Fruit fly (Drosophila melanogaster) whole organism: ENCODE data around the gene SLIRP1.

Experiments used
- Dll ChIP-seq: fragments of >200 bp; optimal IDR thresholded peaks from 2 replicates; lab custom pipeline; 2017
- psq ChIP-seq: fragments of >200 bp; optimal IDR thresholded peaks from 2 replicates; lab custom pipeline; 2017
- usp ChIP-seq: fragments of >200 bp; optimal IDR thresholded peaks from 2 replicates; lab custom pipeline; 2017; ENCODE audit warnings: missing biosample characterization, missing genetic modification characterization, mixed read lengths

DNA sequence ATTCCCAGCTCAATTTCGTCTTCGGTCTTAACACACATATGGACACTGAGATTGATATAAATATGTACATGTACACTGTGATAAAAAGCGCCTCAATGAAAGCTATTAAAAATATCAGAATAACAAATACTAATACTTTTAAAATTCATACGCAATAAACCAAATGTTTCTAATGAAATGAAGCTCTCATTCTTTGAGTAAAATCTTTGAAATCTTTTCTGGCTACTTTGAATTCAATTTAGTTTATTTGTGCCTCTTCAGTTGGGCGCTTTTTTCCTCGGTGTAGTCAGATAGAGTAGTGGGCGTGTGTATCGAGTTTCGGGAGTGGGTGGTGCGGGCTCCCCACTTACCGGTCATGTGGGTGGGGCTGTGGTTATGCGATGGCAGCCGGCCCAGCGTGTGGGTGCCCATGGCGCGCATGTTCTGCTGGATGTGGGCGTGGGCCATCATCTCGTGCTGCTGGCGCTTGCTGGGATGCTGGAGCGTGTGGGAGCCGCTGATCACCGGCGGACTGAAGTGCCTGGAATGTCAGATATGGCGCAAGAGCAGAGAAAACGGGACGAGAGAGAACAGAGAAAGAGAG lies 15.5 kb upstream of the SLIRP1 start:
- TF ChIP-seq psq (lab: Kevin White, UChicago): no peak
- TF ChIP-seq Dll (lab: Kevin White, UChicago): no peak
- TF ChIP-seq usp: no peak
